Worm (Caenorhabditis elegans): ENCODE measurements around the gene srw-35.

ce11 chrV:16460866-16461265, 11.4 kb upstream of the srw-35 start, which contains the start of gene srh-142:
- no peak for TF ChIP-seq nhr-12 (tag; optimal IDR thresholded peaks at IDR 0.05)
- no peak for TF ChIP-seq egl-27 (tag; optimal IDR thresholded peaks at IDR 0.05)
- TF ChIP-seq Y55F3AM.14 (GFP tag; optimal IDR thresholded peaks at IDR 0.05), result no peak

Data from whole organism, L2 larva.